Fruit fly (Drosophila melanogaster): ENCODE measurements around the gene CG8043.
A peak's percentile ranks its signal among the peaks of the same experiment; 100 is the strongest.

Gene CG8043

DNA sequence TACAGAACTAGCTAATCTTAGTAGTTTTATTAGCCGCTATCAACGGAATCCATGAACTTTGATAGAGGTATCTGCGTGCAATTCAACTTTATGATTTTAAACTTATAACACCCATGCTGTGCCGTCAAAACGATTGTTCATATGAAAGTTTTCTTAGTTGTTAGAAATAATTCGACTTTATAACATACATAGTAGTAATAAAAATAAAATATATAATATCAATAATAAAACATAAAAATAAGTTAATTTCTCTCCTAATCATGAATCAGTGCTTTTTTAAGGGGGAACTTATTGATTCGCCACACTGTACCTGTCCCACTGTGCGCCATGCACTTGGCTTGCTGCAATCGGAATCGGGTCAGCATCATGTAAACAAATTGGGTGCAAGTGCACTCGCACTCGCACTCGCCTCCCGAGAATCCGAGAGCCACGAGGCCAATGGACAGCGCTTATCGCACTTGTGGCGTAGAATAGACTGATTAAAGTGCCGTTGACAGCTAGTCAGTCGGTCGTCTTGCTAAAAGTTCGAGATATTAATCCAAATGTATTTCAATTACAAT lies 35.3 kb downstream of the CG8043 start (continued):
- TF ChIP-seq CG14860 (GFP tag; IDR thresholded peaks at IDR 0.05; ENCODE audit: partially characterized antibody) (no peak), Kr (GFP tag; optimal IDR thresholded peaks at IDR 0.05) (no peak)

DNA sequence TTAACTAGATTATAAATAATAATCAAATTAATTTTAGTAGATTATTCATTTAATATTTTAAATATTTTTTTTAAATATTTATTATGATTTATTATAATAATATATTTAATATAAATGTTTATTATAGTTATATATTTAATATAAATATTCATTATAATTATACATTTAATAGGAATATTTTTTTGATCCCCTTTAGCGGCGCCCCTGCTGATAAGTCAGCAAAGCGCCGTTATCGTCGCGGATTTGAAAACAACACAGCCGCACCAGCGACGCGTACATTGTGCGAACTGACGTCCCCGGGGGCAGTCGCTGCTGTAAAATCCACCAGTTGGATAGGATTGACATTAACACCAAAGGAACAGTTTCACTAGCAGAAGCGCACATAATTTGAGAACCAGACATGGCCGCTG lies 36.0 kb downstream of the CG8043 start, which contains the start of gene CG8112:
TSS of gene CG8112 (plus strand) at position 212 of the 410 bp plus-strand sequence.
- TF ChIP-seq Oaz (GFP tag; IDR thresholded peaks at IDR 0.05) = no peak
- no peak for TF ChIP-seq insv (GFP tag; optimal IDR thresholded peaks at IDR 0.05)
- TF ChIP-seq CG5245 (GFP tag; optimal IDR thresholded peaks at IDR 0.05) = no peak
- TF ChIP-seq tup (GFP tag; optimal IDR thresholded peaks at IDR 0.05) = no peak
- no peak for TF ChIP-seq CG1602 (GFP tag; optimal IDR thresholded peaks at IDR 0.05)
- no peak for TF ChIP-seq Sry-δ (GFP tag; optimal IDR thresholded peaks at IDR 0.05)
- TF ChIP-seq bsh (GFP tag; optimal IDR thresholded peaks at IDR 0.05) = no peak
- TF ChIP-seq CG12299 (tag; optimal IDR thresholded peaks at IDR 0.05) = no peak
- TF ChIP-seq Mad (GFP tag; optimal IDR thresholded peaks at IDR 0.05) = no peak
- TF ChIP-seq sens-2 (GFP tag; IDR thresholded peaks at IDR 0.05) = no peak
- no peak for TF ChIP-seq Pdp1 (GFP tag; optimal IDR thresholded peaks at IDR 0.05)
- no peak for TF ChIP-seq CG18011 (GFP tag; optimal IDR thresholded peaks at IDR 0.05)
- no peak for TF ChIP-seq z (GFP tag; IDR thresholded peaks at IDR 0.05)
- TF ChIP-seq CG9609 (GFP tag; optimal IDR thresholded peaks at IDR 0.05) = no peak
- TF ChIP-seq pho (GFP tag; optimal IDR thresholded peaks at IDR 0.05) = no peak
- no peak for TF ChIP-seq hb (GFP tag; IDR thresholded peaks at IDR 0.05; ENCODE audit: partially characterized antibody)
- TF ChIP-seq CG12071 (GFP tag; optimal IDR thresholded peaks at IDR 0.05) = no peak
- TF ChIP-seq Dbx (GFP tag; IDR thresholded peaks at IDR 0.05) = no peak
- TF ChIP-seq B-H2 (GFP tag; optimal IDR thresholded peaks at IDR 0.05) = no peak
- TF ChIP-seq bcd (GFP tag; optimal IDR thresholded peaks at IDR 0.05) = peak; percentile 16
- TF ChIP-seq pros (GFP tag; optimal IDR thresholded peaks at IDR 0.05) = no peak
- no peak for TF ChIP-seq sr (GFP tag; IDR thresholded peaks at IDR 0.05)
- no peak for TF ChIP-seq BtbVII (GFP tag; optimal IDR thresholded peaks at IDR 0.05)
- no peak for TF ChIP-seq ken (GFP tag; IDR thresholded peaks at IDR 0.05)
- TF ChIP-seq crol (GFP tag; IDR thresholded peaks at IDR 0.05) = no peak
- TF ChIP-seq sc (optimal IDR thresholded peaks at IDR 0.05) = no peak
- TF ChIP-seq sc (GFP tag; optimal IDR thresholded peaks at IDR 0.05) = no peak
- TF ChIP-seq Xbp1 (GFP tag; optimal IDR thresholded peaks at IDR 0.05) = no peak
- TF ChIP-seq tgo (GFP tag; IDR thresholded peaks at IDR 0.05) = no peak
- TF ChIP-seq CG9437 (GFP tag; optimal IDR thresholded peaks at IDR 0.05) = peak; percentile 22
- TF ChIP-seq CG17802 (tag; optimal IDR thresholded peaks at IDR 0.05) = no peak
- TF ChIP-seq CG6765 (GFP tag; optimal IDR thresholded peaks at IDR 0.05) = no peak
- TF ChIP-seq CG6854 (GFP tag; optimal IDR thresholded peaks at IDR 0.05) = peak; percentile 3
- no peak for TF ChIP-seq CG11247 (GFP tag; IDR thresholded peaks at IDR 0.05)
- no peak for TF ChIP-seq jumu (GFP tag; optimal IDR thresholded peaks at IDR 0.05)
- TF ChIP-seq sna (GFP tag; IDR thresholded peaks at IDR 0.05; ENCODE audit: partially characterized antibody) = no peak
- no peak for TF ChIP-seq CG14050 (GFP tag; IDR thresholded peaks at IDR 0.05)
- no peak for TF ChIP-seq tx (GFP tag; optimal IDR thresholded peaks at IDR 0.05)
- no peak for TF ChIP-seq zfh1 (GFP tag; IDR thresholded peaks at IDR 0.05)
- TF ChIP-seq Max (GFP tag; optimal IDR thresholded peaks at IDR 0.05) = no peak
- no peak for TF ChIP-seq pzg (GFP tag; optimal IDR thresholded peaks at IDR 0.05)
- TF ChIP-seq CG32772 (GFP tag; IDR thresholded peaks at IDR 0.05) = no peak
- no peak for TF ChIP-seq corto (GFP tag; optimal IDR thresholded peaks at IDR 0.05)
- no peak for TF ChIP-seq CG13624 (GFP tag; optimal IDR thresholded peaks at IDR 0.05)
- no peak for TF ChIP-seq CG13287 (GFP tag; IDR thresholded peaks at IDR 0.05; ENCODE audit: partially characterized antibody)
- no peak for TF ChIP-seq Dll (GFP tag; IDR thresholded peaks at IDR 0.05; ENCODE audit: partially characterized antibody)
- no peak for TF ChIP-seq repo (GFP tag; optimal IDR thresholded peaks at IDR 0.05)
